Worm (Caenorhabditis elegans) whole organism, young adult: Measurements from ENCODE around the gene Y39B6A.9.

Source experiments
- B0035.1 ChIP-seq: sonication (generic microtip); optimal IDR thresholded peaks from 2 replicates; lab custom pipeline; 2016; ENCODE audit warnings: missing genetic modification characterization, mild to moderate bottlenecking, missing compliant biosample characterization, missing genotype, missing genetic modification reagents
- D2030.7 ChIP-seq: fragments of 200-800 bp; sonication (Bioruptor generic); IDR thresholded peaks from 2 replicates; pipeline ENCODE4 v1.3.6; 2022; ENCODE audit warnings: missing genetic modification reagents, missing genetic modification characterization, missing compliant biosample characterization
- F10E7.11 ChIP-seq: sonication (generic microtip); optimal IDR thresholded peaks from 2 replicates; lab custom pipeline; 2017; ENCODE audit warnings: mild to moderate bottlenecking, missing genetic modification characterization, moderate library complexity, missing compliant biosample characterization
- F39B2.1 ChIP-seq: fragments of 200-800 bp; sonication (Bioruptor generic); IDR thresholded peaks from 2 replicates; pipeline ENCODE4 v1.3.6; 2022; ENCODE audit warnings: missing genetic modification reagents, missing genetic modification characterization, missing compliant biosample characterization
- F57C9.4 ChIP-seq: sonication (generic microtip); optimal IDR thresholded peaks from 2 replicates; lab custom pipeline; 2017; ENCODE audit warnings: mild to moderate bottlenecking, missing genetic modification characterization, missing compliant biosample characterization
- T07F8.4 ChIP-seq: sonication (generic microtip); optimal IDR thresholded peaks from 2 replicates; lab custom pipeline; 2016; ENCODE audit warnings: mild to moderate bottlenecking, missing genetic modification characterization, moderate library complexity, missing compliant biosample characterization
- Y67H2A.10 ChIP-seq: fragments of 200-800 bp; sonication (Bioruptor generic); conservative IDR thresholded peaks from 2 replicates; pipeline ENCODE4 v1.3.6; 2022; ENCODE audit warnings: missing genetic modification reagents, missing genetic modification characterization, missing compliant biosample characterization
- Y95B8A.8 ChIP-seq: fragments of 200-800 bp; sonication (Bioruptor generic); IDR thresholded peaks from 2 replicates; pipeline ENCODE4 v1.3.6; 2022; ENCODE audit warnings: missing genetic modification reagents, missing genetic modification characterization, missing compliant biosample characterization
- aptf-2 ChIP-seq: fragments of 200-800 bp; sonication (Bioruptor generic); conservative IDR thresholded peaks from 2 replicates; pipeline ENCODE4 v1.3.6; 2022; ENCODE audit warnings: missing genetic modification reagents, missing genetic modification characterization, missing compliant biosample characterization
- attf-3 ChIP-seq: fragments of 200-800 bp; sonication (Bioruptor generic); conservative IDR thresholded peaks from 2 replicates; pipeline ENCODE4 v1.3.6; 2022; ENCODE audit warnings: missing genetic modification reagents, missing genetic modification characterization, missing compliant biosample characterization
- ccch-3 ChIP-seq: fragments of 200-800 bp; sonication (Bioruptor generic); optimal IDR thresholded peaks from 2 replicates; lab custom pipeline; 2018; ENCODE audit warnings: mild to moderate bottlenecking, missing genetic modification characterization, missing compliant biosample characterization
- ceh-58 ChIP-seq: fragments of 200-800 bp; sonication (Bioruptor generic); IDR thresholded peaks from 2 replicates; pipeline ENCODE4 v1.3.6; 2022; ENCODE audit warnings: missing genetic modification characterization, missing compliant biosample characterization
- ceh-79 ChIP-seq: sonication (generic microtip); optimal IDR thresholded peaks from 2 replicates; lab custom pipeline; 2017; ENCODE audit warnings: mild to moderate bottlenecking, missing genetic modification characterization, missing compliant biosample characterization
- chd-7 ChIP-seq: sonication (generic microtip); optimal IDR thresholded peaks from 2 replicates; lab custom pipeline; 2016; ENCODE audit warnings: mild to moderate bottlenecking, missing genetic modification characterization, moderate library complexity, missing compliant biosample characterization
- dpff-1 ChIP-seq: sonication (generic microtip); optimal IDR thresholded peaks from 2 replicates; lab custom pipeline; 2017; ENCODE audit warnings: mild to moderate bottlenecking, missing genetic modification characterization, missing compliant biosample characterization
- egl-18 ChIP-seq: fragments of 200-800 bp; sonication (Bioruptor generic); IDR thresholded peaks from 2 replicates; pipeline ENCODE4 v1.3.6; 2022; ENCODE audit warnings: missing genetic modification reagents, missing genetic modification characterization, missing compliant biosample characterization
- gei-17 ChIP-seq: fragments of 200-800 bp; sonication (Bioruptor generic); optimal IDR thresholded peaks from 2 replicates; lab custom pipeline; 2018; ENCODE audit warnings: mild to moderate bottlenecking, missing genetic modification characterization, missing compliant biosample characterization
- hmg-1.2 ChIP-seq: fragments of 200-800 bp; sonication (Bioruptor generic); IDR thresholded peaks from 2 replicates; pipeline ENCODE4 v1.3.6; 2022; ENCODE audit warnings: missing genetic modification reagents, missing genetic modification characterization, missing compliant biosample characterization
- let-607 ChIP-seq, 2 experiments: fragments of 200-800 bp in 1 of 2; sonication (Bioruptor generic) in 1 of 2; sonication (generic microtip) in 1 of 2; optimal IDR thresholded peaks; 2 replicates each; lab custom pipeline; 2016 to 2018; ENCODE audit warnings: mild to moderate bottlenecking in 2 of 2, missing compliant biosample characterization in 2 of 2, missing genetic modification characterization in 2 of 2, moderate library complexity in 2 of 2, missing genotype in 1 of 2
- lin-26 ChIP-seq: fragments of 200-800 bp; sonication (Bioruptor generic); IDR thresholded peaks from 2 replicates; pipeline ENCODE4 v1.3.6; 2022; ENCODE audit warnings: missing genetic modification reagents, missing genetic modification characterization, missing compliant biosample characterization
- lin-54 ChIP-seq: fragments of 200-800 bp; sonication (Bioruptor generic); optimal IDR thresholded peaks from 2 replicates; lab custom pipeline; 2018; ENCODE audit warnings: mild to moderate bottlenecking, missing genetic modification characterization, missing compliant biosample characterization
- lsl-1 ChIP-seq: fragments of 200-800 bp; sonication (Bioruptor generic); optimal IDR thresholded peaks from 2 replicates; lab custom pipeline; 2018; ENCODE audit warnings: mild to moderate bottlenecking, missing genetic modification characterization, moderate library complexity, missing compliant biosample characterization
- mel-28 ChIP-seq: sonication (generic microtip); optimal IDR thresholded peaks from 2 replicates; lab custom pipeline; 2016; ENCODE audit warnings: borderline replicate concordance, mild to moderate bottlenecking, missing genetic modification characterization, missing compliant biosample characterization
- mes-4 ChIP-seq: sonication (generic microtip); optimal IDR thresholded peaks from 2 replicates; lab custom pipeline; 2016; ENCODE audit warnings: missing genotype, missing genetic modification characterization, missing compliant biosample characterization
- mxl-1 ChIP-seq: sonication (generic microtip); optimal IDR thresholded peaks from 2 replicates; lab custom pipeline; 2016; ENCODE audit warnings: missing genetic modification characterization, missing compliant biosample characterization
- nhr-179 ChIP-seq: sonication (generic microtip); optimal IDR thresholded peaks from 2 replicates; lab custom pipeline; 2016; ENCODE audit warnings: mild to moderate bottlenecking, missing genetic modification characterization, missing compliant biosample characterization
- nhr-90 ChIP-seq: sonication (generic microtip); optimal IDR thresholded peaks from 2 replicates; lab custom pipeline; 2016; ENCODE audit warnings: missing genotype, mild to moderate bottlenecking, missing genetic modification characterization, missing compliant biosample characterization
- repo-1 ChIP-seq: sonication (generic microtip); optimal IDR thresholded peaks from 2 replicates; lab custom pipeline; 2017; ENCODE audit warnings: mild to moderate bottlenecking, missing genetic modification characterization, missing compliant biosample characterization
- snpc-1.1 ChIP-seq: sonication (generic microtip); optimal IDR thresholded peaks from 2 replicates; lab custom pipeline; 2017; ENCODE audit warnings: missing genetic modification characterization, mild to moderate bottlenecking, missing compliant biosample characterization, antibody characterized with exemption, moderate library complexity, missing genotype, missing genetic modification reagents; ENCODE audit not compliant: insufficient read depth
- snpc-3.4 ChIP-seq: sonication (generic microtip); optimal IDR thresholded peaks from 2 replicates; lab custom pipeline; 2017; ENCODE audit warnings: missing genetic modification characterization, mild to moderate bottlenecking, missing compliant biosample characterization, antibody characterized with exemption, moderate library complexity, missing genotype, missing genetic modification reagents
- snpc-4 ChIP-seq, 5 experiments: fragments of 150-350 bp in 1 of 5; sonication (generic microtip) in 4 of 5; optimal IDR thresholded peaks; 2 replicates each; lab custom pipeline; 2014 to 2018; ENCODE audit warnings: missing genetic modification characterization in 5 of 5, missing biosample characterization in 3 of 5, antibody characterized with exemption in 2 of 5, mild to moderate bottlenecking in 2 of 5, missing compliant biosample characterization in 2 of 5, missing genotype in 2 of 5, moderate library complexity in 2 of 5, missing genetic modification reagents in 1 of 5
- tbx-9 ChIP-seq: sonication (generic microtip); optimal IDR thresholded peaks from 2 replicates; lab custom pipeline; 2016; ENCODE audit warnings: borderline replicate concordance, missing genetic modification characterization, inconsistent platforms, missing compliant biosample characterization
- unc-130 ChIP-seq: sonication (generic microtip); optimal IDR thresholded peaks from 2 replicates; lab custom pipeline; 2016; ENCODE audit warnings: missing genetic modification reagents, missing genetic modification characterization, missing compliant biosample characterization
- unc-62 ChIP-seq: fragments of 150-350 bp; optimal IDR thresholded peaks from 2 replicates; lab custom pipeline; 2014; ENCODE audit warnings: missing biosample characterization, missing genetic modification reagents, missing genetic modification characterization
- xnd-1 ChIP-seq: sonication (generic microtip); optimal IDR thresholded peaks from 2 replicates; lab custom pipeline; 2016; ENCODE audit warnings: missing genotype, missing genetic modification reagents, missing genetic modification characterization, missing compliant biosample characterization
- zfh-2 ChIP-seq: fragments of 200-800 bp; sonication (Bioruptor generic); conservative IDR thresholded peaks from 2 replicates; pipeline ENCODE4 v1.3.6; 2022; ENCODE audit warnings: missing genetic modification reagents, missing genetic modification characterization, missing compliant biosample characterization
- zim-3 ChIP-seq: sonication (generic microtip); optimal IDR thresholded peaks from 2 replicates; lab custom pipeline; 2017; ENCODE audit warnings: mild to moderate bottlenecking, missing genetic modification characterization, moderate library complexity, missing compliant biosample characterization
- ztf-28 ChIP-seq: fragments of 200-800 bp; sonication (Bioruptor generic); IDR thresholded peaks from 2 replicates; pipeline ENCODE4 v1.3.6; 2022; ENCODE audit warnings: missing genetic modification reagents, missing genetic modification characterization, missing compliant biosample characterization
- ztf-6 ChIP-seq: fragments of 200-800 bp; sonication (Bioruptor generic); IDR thresholded peaks from 2 replicates; pipeline ENCODE4 v1.3.6; 2022; ENCODE audit warnings: missing genetic modification reagents, missing genetic modification characterization, missing compliant biosample characterization

Y39B6A.9 gene

ce11 chrV:19119260-19119659 is 17.0 kb upstream of the Y39B6A.9 start, which contains the start of gene Y39B6A.13 (continued):
- TF ChIP-seq let-607 (tag; optimal IDR thresholded peaks at IDR 0.05; lab: Kevin White, UChicago) (no peak), nhr-179 (tag; lab: Kevin White, UChicago) (no peak), snpc-4 (GFP tag; optimal IDR thresholded peaks at IDR 0.05; lab: Kevin White, UChicago) (no peak), snpc-4 (tag; optimal IDR thresholded peaks at IDR 0.05; lab: Kevin White, UChicago) (no peak), ccch-3 (no peak), lsl-1 (GFP tag; lab: Kevin White, UChicago) (peak; percentile 18), mxl-1 (tag; lab: Kevin White, UChicago) (no peak), F39B2.1 (GFP tag; lab: Robert Waterston, UW) (no peak), nhr-90 (tag; lab: Kevin White, UChicago) (no peak), tbx-9 (tag; lab: Kevin White, UChicago) (no peak), egl-18 (GFP tag; lab: Robert Waterston, UW) (no peak), snpc-1.1 (tag; lab: Kevin White, UChicago) (no peak), ceh-79 (tag; lab: Kevin White, UChicago) (no peak), ztf-28 (no peak), aptf-2 (no peak), attf-3 (GFP tag; lab: Robert Waterston, UW) (peak; percentile 98), lin-26 (GFP tag; lab: Robert Waterston, UW) (no peak), T07F8.4 (tag; lab: Kevin White, UChicago) (no peak), D2030.7 (peak; percentile 19; the same call in 1 of the 2 replicates), F10E7.11 (tag; lab: Kevin White, UChicago) (no peak), lin-54 (GFP tag; lab: Kevin White, UChicago) (peak; percentile 63), B0035.1 (tag; lab: Kevin White, UChicago) (no peak), zfh-2 (no peak), chd-7 (tag; lab: Kevin White, UChicago) (no peak), unc-62 (GFP tag; lab: Kevin White, UChicago) (no peak), unc-130 (GFP tag; lab: Kevin White, UChicago) (no peak), hmg-1.2 (no peak), xnd-1 (tag; lab: Kevin White, UChicago) (no peak), mes-4 (tag; lab: Kevin White, UChicago) (no peak), F57C9.4 (tag; lab: Kevin White, UChicago) (no peak), Y67H2A.10 (GFP tag; lab: Robert Waterston, UW) (no peak), zim-3 (tag; lab: Kevin White, UChicago) (no peak), Y95B8A.8 (GFP tag; lab: Robert Waterston, UW) (no peak), repo-1 (tag; lab: Kevin White, UChicago) (no peak), dpff-1 (tag; lab: Kevin White, UChicago) (no peak), ceh-58 (GFP tag; lab: Robert Waterston, UW) (no peak), mel-28 (tag; lab: Kevin White, UChicago) (no peak), ztf-6 (no peak), snpc-3.4 (tag; lab: Kevin White, UChicago) (no peak), gei-17 (GFP tag; lab: Kevin White, UChicago) (no peak)
